Worm (Caenorhabditis elegans): ENCODE data around the gene T12D8.9.

Gene T12D8.9

ce11 chrIII:13637681-13638080 lies 20.8 kb downstream of the T12D8.9 start:
- TF ChIP-seq dmd-8 (GFP tag; IDR thresholded peaks at IDR 0.05): no peak
- no peak for TF ChIP-seq R02D3.7 (tag; optimal IDR thresholded peaks at IDR 0.05)
- peak in 1 of 2 experiments; percentile 7 for TF ChIP-seq lsy-2 (tag; optimal IDR thresholded peaks at IDR 0.05)
- TF ChIP-seq Y5F2A.4 (GFP tag; optimal IDR thresholded peaks at IDR 0.05): no peak
- no peak for TF ChIP-seq duxl-1 (tag; optimal IDR thresholded peaks at IDR 0.05; ENCODE audit: poor library complexity)
- TF ChIP-seq arid-1 (GFP tag; conservative IDR thresholded peaks at IDR 0.05): no peak
- no peak for TF ChIP-seq unc-130 (GFP tag; optimal IDR thresholded peaks at IDR 0.05)
- TF ChIP-seq fkh-10 (GFP tag; optimal IDR thresholded peaks at IDR 0.05): peak; percentile 57
- no peak for TF ChIP-seq php-3 (GFP tag; IDR thresholded peaks at IDR 0.05)
- no peak for TF ChIP-seq aha-1 (tag)
- TF ChIP-seq hif-1 (tag; optimal IDR thresholded peaks at IDR 0.05): no peak
- TF ChIP-seq egl-43 (GFP tag; IDR thresholded peaks at IDR 0.05): no peak
- no peak for TF ChIP-seq dve-1 (tag; optimal IDR thresholded peaks at IDR 0.05; ENCODE audit: insufficient read depth)
- TF ChIP-seq spr-1 (tag; optimal IDR thresholded peaks at IDR 0.05): no peak
- TF ChIP-seq daf-12 (tag; optimal IDR thresholded peaks at IDR 0.05): no peak
- no peak for TF ChIP-seq fos-1 (tag; optimal IDR thresholded peaks at IDR 0.05)
- TF ChIP-seq mdl-1 (tag; optimal IDR thresholded peaks at IDR 0.05): peak in 1 of 2 experiments; percentile 40
- peak; percentile 64 for TF ChIP-seq ces-1 (GFP tag; optimal IDR thresholded peaks at IDR 0.05)
- TF ChIP-seq hlh-30 (tag; optimal IDR thresholded peaks at IDR 0.05; ENCODE audit: insufficient read depth): peak; percentile 33
- TF ChIP-seq nhr-102 (tag; optimal IDR thresholded peaks at IDR 0.05): no peak
- no peak for TF ChIP-seq attf-4 (tag; optimal IDR thresholded peaks at IDR 0.05)

ce11 chrIII:13640003-13640499 lies 23.1 kb downstream of the T12D8.9 start:
- TF ChIP-seq set-16 (GFP tag; IDR thresholded peaks at IDR 0.05) (peak; percentile 71), dmd-8 (GFP tag; IDR thresholded peaks at IDR 0.05) (no peak), unc-62 (GFP tag; optimal IDR thresholded peaks at IDR 0.05 in 1 of 2) (peak in 1 of 2 experiments; percentile 92), unc-62 (tag; optimal IDR thresholded peaks at IDR 0.05) (no peak)

ce11 chrIII:13640869-13641268 lies 24.0 kb downstream of the T12D8.9 start:
- TF ChIP-seq jun-1 (tag; optimal IDR thresholded peaks at IDR 0.05) (no peak), sdz-12 (GFP tag; optimal IDR thresholded peaks at IDR 0.05) (no peak), zip-11 (GFP tag; IDR thresholded peaks at IDR 0.05) (no peak), unc-62 (GFP tag; optimal IDR thresholded peaks at IDR 0.05 in 1 of 2) (no peak), unc-62 (tag; optimal IDR thresholded peaks at IDR 0.05) (no peak), egl-27 (tag; optimal IDR thresholded peaks at IDR 0.05) (no peak), daf-16 (GFP tag; optimal IDR thresholded peaks at IDR 0.05) (no peak), daf-16 (tag; optimal IDR thresholded peaks at IDR 0.05) (no peak), vab-7 (GFP tag; IDR thresholded peaks at IDR 0.05) (no peak), lin-15B (tag; optimal IDR thresholded peaks at IDR 0.05) (no peak), T20F7.1 (GFP tag; optimal IDR thresholded peaks at IDR 0.05) (no peak), ctbp-1 (GFP tag; IDR thresholded peaks at IDR 0.05) (no peak), mes-2 (tag; optimal IDR thresholded peaks at IDR 0.05; ENCODE audit: poor library complexity, severe bottlenecking) (no peak), F37D6.2 (tag; optimal IDR thresholded peaks at IDR 0.05) (no peak), mdt-29 (GFP tag; IDR thresholded peaks at IDR 0.05) (no peak)

- TF ChIP-seq hif-1 (tag; optimal IDR thresholded peaks at IDR 0.05): no peak
- no peak for TF ChIP-seq D1046.2 (GFP tag; IDR thresholded peaks at IDR 0.05)
- no peak for TF ChIP-seq ces-1 (GFP tag; optimal IDR thresholded peaks at IDR 0.05)
- TF ChIP-seq lin-15B (tag; optimal IDR thresholded peaks at IDR 0.05): no peak
- TF ChIP-seq ceh-32 (tag; optimal IDR thresholded peaks at IDR 0.05; ENCODE audit: poor library complexity): no peak
- TF ChIP-seq unc-39 (tag; optimal IDR thresholded peaks at IDR 0.05): no peak
- TF ChIP-seq pha-4 (GFP tag; IDR thresholded peaks at IDR 0.05): no peak
- TF ChIP-seq pha-4 (tag; optimal IDR thresholded peaks at IDR 0.05): no peak
- TF ChIP-seq zag-1 (tag; optimal IDR thresholded peaks at IDR 0.05): no peak
- TF ChIP-seq aly-2 (tag; optimal IDR thresholded peaks at IDR 0.05): no peak
- no peak for TF ChIP-seq Y5F2A.4 (GFP tag; optimal IDR thresholded peaks at IDR 0.05)
- TF ChIP-seq mxl-2 (GFP tag; conservative IDR thresholded peaks at IDR 0.05): no peak
- no peak for TF ChIP-seq hmg-1.1 (GFP tag; IDR thresholded peaks at IDR 0.05)
- no peak for TF ChIP-seq lin-39 (tag; optimal IDR thresholded peaks at IDR 0.05)
- TF ChIP-seq fkh-10 (GFP tag; optimal IDR thresholded peaks at IDR 0.05): no peak
- TF ChIP-seq nhr-6 (tag; optimal IDR thresholded peaks at IDR 0.05): no peak
Observed at ce11 chrIII:13641588-13641987, 24.7 kb downstream of the T12D8.9 start, which contains the start of gene acbp-5. Gene acbp-5 (minus strand): TSS chrIII:13641688.
